Worm (Caenorhabditis elegans) whole organism, L2 larva: Measurements from ENCODE around the gene pept-2.

ENCODE experiments used
- C34F6.9 ChIP-seq: fragments of 150-350 bp; optimal IDR thresholded peaks from 2 replicates; lab custom pipeline; 2014; ENCODE audit warnings: missing biosample characterization, missing genetic modification characterization
- F13H6.1 ChIP-seq: sonication (generic microtip); optimal IDR thresholded peaks from 2 replicates; lab custom pipeline; 2016; ENCODE audit warnings: missing genetic modification characterization, missing compliant biosample characterization
- R02D3.7 ChIP-seq: fragments of 150-350 bp; optimal IDR thresholded peaks from 2 replicates; lab custom pipeline; 2014; ENCODE audit warnings: missing biosample characterization, missing genetic modification characterization
- elt-1 ChIP-seq: fragments of 150-350 bp; optimal IDR thresholded peaks from 2 replicates; lab custom pipeline; 2014; ENCODE audit warnings: missing biosample characterization, missing genetic modification characterization
- lin-13 ChIP-seq: fragments of 150-350 bp; optimal IDR thresholded peaks from 2 replicates; lab custom pipeline; 2014; ENCODE audit warnings: missing biosample characterization, missing genetic modification reagents, missing genetic modification characterization
- lsy-2 ChIP-seq, 2 experiments: fragments of 150-350 bp in 1 of 2; sonication (generic microtip) in 1 of 2; optimal IDR thresholded peaks; 2 replicates each; lab custom pipeline; 2014 to 2017; ENCODE audit warnings: missing biosample characterization in 2 of 2, missing genetic modification characterization in 2 of 2
- nhr-12 ChIP-seq: fragments of 150-350 bp; optimal IDR thresholded peaks from 2 replicates; lab custom pipeline; 2014; ENCODE audit warnings: missing biosample characterization, missing genetic modification characterization
- nhr-129 ChIP-seq: fragments of 150-350 bp; optimal IDR thresholded peaks from 2 replicates; lab custom pipeline; 2014; ENCODE audit warnings: missing biosample characterization, missing genetic modification characterization
- unc-39 ChIP-seq: fragments of 150-350 bp; optimal IDR thresholded peaks from 2 replicates; lab custom pipeline; 2014; ENCODE audit warnings: missing biosample characterization, missing genetic modification characterization
- unc-55 ChIP-seq: fragments of 150-350 bp; sonication (generic microtip); optimal IDR thresholded peaks from 3 replicates; lab custom pipeline; 2014; ENCODE audit warnings: missing biosample characterization, missing genetic modification reagents, missing genetic modification characterization
- unc-62 ChIP-seq: fragments of 150-350 bp; optimal IDR thresholded peaks from 2 replicates; lab custom pipeline; 2014; ENCODE audit warnings: missing biosample characterization, missing genetic modification reagents, missing genetic modification characterization

pept-2 gene

DNA sequence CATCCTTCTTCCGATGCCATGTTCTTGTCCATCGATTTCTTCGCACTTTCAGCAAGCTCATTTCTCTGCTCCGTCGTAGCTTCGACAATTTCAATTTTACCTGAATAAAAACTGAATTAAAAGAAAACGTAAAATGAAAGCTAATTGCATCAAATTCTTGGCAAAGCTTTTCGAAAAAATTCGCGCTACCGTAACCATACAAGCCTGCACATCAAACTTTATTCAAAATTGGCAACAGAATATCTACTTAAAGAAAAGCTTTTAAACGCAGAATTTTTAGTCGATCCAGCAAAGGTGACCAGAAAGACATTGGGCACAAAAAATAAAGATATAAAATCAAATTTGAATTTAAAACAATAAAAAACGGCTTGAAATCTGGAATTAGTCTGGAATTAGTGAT, 51.8 kb downstream of the pept-2 start:
- TF ChIP-seq nhr-12 (tag; lab: Kevin White, UChicago) (no peak), R02D3.7 (tag; lab: Kevin White, UChicago) (no peak), elt-1 (tag; lab: Kevin White, UChicago) (no peak)

DNA sequence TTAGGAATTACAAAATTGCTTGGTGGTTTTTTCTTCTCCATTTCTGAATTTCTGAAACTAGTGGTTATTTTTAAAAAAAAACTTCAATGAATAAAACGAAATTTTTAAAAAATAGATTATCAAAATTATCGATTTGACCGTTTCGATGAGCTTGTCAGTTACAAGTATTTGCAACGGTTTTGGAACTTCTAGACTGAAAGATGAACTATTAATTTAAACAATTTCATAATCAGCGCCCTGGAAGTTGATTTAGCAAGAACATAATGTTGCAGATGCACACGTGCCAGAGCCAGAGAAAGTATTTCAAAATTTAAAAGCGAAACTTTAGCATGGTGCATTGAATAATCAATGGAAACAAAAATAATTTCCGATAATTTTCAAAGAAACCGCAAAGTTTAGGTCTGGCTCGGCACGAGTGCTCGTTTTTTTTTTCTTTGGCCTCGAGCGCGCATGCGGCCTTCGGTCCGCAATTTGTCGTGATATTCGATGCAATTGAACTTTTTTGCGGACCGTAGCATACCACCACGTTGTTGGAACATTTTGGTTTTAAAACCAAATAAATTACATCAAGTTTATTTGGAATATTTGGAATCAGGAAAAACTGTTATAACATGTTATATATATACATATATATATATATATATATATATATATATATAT, 52.4 kb downstream of the pept-2 start, which contains the start of gene T11G6.5:
Gene T11G6.5 (minus strand): TSS at position 51 of the 660 bp plus-strand sequence.
- TF ChIP-seq lsy-2 (tag; optimal IDR thresholded peaks at IDR 0.05; lab: Kevin White, UChicago) (peak; percentile 76 to 95), R02D3.7 (tag; lab: Kevin White, UChicago) (no peak), F13H6.1 (tag; lab: Kevin White, UChicago) (peak; percentile 7), unc-39 (tag; lab: Kevin White, UChicago) (no peak), unc-55 (GFP tag; lab: Kevin White, UChicago) (peak; percentile 41), unc-62 (no peak), C34F6.9 (peak; percentile 48), elt-1 (tag; lab: Kevin White, UChicago) (no peak), lin-13 (GFP tag; lab: Kevin White, UChicago) (peak; percentile 26), nhr-129 (tag; lab: Kevin White, UChicago) (peak; percentile 19)
- TF ChIP-seq, all 48 proteins: peak for 6
